Worm (Caenorhabditis elegans): Measurements from ENCODE around the gene srx-86.

srx-86 gene

DNA sequence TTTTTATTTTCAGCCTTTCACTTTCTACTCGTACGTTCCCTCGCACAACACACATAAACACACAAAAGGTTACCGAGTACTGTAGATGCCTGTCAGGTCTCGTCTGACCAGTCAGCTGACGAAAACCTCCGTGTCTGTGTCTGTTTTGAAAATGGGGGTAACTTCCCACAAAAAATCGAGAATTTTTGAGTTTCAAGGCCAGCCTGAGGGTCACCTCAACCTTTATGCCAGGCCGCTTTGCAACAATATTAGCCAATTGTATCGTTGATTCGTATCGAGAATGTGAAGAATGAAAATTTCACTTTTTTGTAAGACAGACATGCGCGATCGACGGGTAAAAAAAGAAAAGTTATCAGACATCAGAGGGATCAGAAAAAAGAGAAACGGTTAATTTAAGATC is 31.6 kb upstream of the srx-86 start (continued):
- peak in 2 of 3 experiments; percentile 22 to 36 for TF ChIP-seq dpl-1 (GFP tag; optimal IDR thresholded peaks at IDR 0.05)
- no peak for TF ChIP-seq hlh-4 (tag; optimal IDR thresholded peaks at IDR 0.05)
- TF ChIP-seq tbx-2 (tag; optimal IDR thresholded peaks at IDR 0.05): peak; percentile 35
- no peak for TF ChIP-seq hpl-2 (GFP tag; optimal IDR thresholded peaks at IDR 0.05)
- TF ChIP-seq mdl-1 (tag; optimal IDR thresholded peaks at IDR 0.05): peak in 1 of 2 experiments; percentile 69
- peak in 1 of 2 experiments; percentile 12 for TF ChIP-seq egl-27 (tag; optimal IDR thresholded peaks at IDR 0.05)
- TF ChIP-seq C16A3.4 (tag; optimal IDR thresholded peaks at IDR 0.05): peak; percentile 49
- peak; percentile 87 for TF ChIP-seq grh-1 (GFP tag; IDR thresholded peaks at IDR 0.05)
- peak; percentile 82 for TF ChIP-seq nhr-71 (tag; optimal IDR thresholded peaks at IDR 0.05)
- no peak for TF ChIP-seq ces-1 (GFP tag; optimal IDR thresholded peaks at IDR 0.05)
- no peak for TF ChIP-seq fkh-8 (tag; optimal IDR thresholded peaks at IDR 0.05)
- TF ChIP-seq ztf-4 (tag; optimal IDR thresholded peaks at IDR 0.05): no peak
- no peak for TF ChIP-seq lin-39 (tag; optimal IDR thresholded peaks at IDR 0.05)
- TF ChIP-seq aha-1 (tag; optimal IDR thresholded peaks at IDR 0.05): no peak
- no peak for TF ChIP-seq fkh-10 (GFP tag; optimal IDR thresholded peaks at IDR 0.05)
- peak; percentile 99 for TF ChIP-seq blmp-1 (tag; optimal IDR thresholded peaks at IDR 0.05)
- no peak for TF ChIP-seq pqm-1 (tag; optimal IDR thresholded peaks at IDR 0.05)
- TF ChIP-seq nhr-11 (tag; optimal IDR thresholded peaks at IDR 0.05): no peak
- TF ChIP-seq nhr-28 (tag; optimal IDR thresholded peaks at IDR 0.05): no peak
- no peak for TF ChIP-seq F16B12.6 (tag; optimal IDR thresholded peaks at IDR 0.05)
- TF ChIP-seq nhr-85 (tag): peak; percentile 100
- no peak for TF ChIP-seq snpc-4 (tag; optimal IDR thresholded peaks at IDR 0.05)
- 0 out of 2 replicates have a peak, but pooled peaks have one; percentile 23 for TF ChIP-seq mab-9 (GFP tag; IDR thresholded peaks at IDR 0.05)
- TF ChIP-seq vab-15 (tag; optimal IDR thresholded peaks at IDR 0.05): no peak
- TF ChIP-seq hlh-17 (GFP tag; optimal IDR thresholded peaks at IDR 0.05; ENCODE audit: borderline replicate concordance): no peak
- peak; percentile 94 for TF ChIP-seq lin-14 (GFP tag; optimal IDR thresholded peaks at IDR 0.05)
- no peak for TF ChIP-seq pag-3 (tag; optimal IDR thresholded peaks at IDR 0.05; ENCODE audit: borderline replicate concordance, insufficient read depth)
- no peak for TF ChIP-seq unc-98 (GFP tag; IDR thresholded peaks at IDR 0.05)

DNA sequence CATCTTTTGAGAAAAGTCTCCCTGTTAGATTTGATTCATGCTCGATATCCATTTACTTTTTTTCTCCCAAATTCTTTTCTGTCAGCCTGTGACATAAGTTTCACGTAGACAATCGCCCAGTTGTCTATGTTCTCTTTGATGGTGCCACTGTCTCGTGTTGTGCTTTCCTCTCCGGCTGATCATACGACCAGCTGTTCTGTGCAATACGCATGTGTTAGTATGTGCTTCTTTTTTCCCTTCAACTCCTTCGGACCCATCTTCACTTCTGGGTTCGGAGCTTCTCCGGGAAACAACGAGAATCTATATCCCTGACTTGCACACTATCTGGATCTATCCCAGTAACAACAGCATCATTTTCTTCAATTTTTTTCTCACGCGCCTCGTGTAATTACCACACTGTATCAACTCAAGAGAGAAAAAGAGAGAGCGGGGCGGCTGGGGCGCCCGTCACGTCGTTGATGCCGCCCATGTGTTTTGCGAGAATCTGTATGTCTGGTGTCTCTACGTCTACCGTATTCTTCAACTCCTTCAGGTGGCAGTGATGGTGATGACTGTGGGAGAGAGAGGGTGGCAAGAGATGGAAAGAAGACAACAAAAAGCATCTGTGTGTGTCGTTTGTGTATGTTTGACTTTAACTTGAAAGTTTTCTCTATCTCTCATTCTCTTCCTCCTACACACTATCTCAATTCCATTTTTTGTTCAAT is 30.8 kb upstream of the srx-86 start:
- TF ChIP-seq ceh-8 (GFP tag; optimal IDR thresholded peaks at IDR 0.05) (no peak), efl-3 (GFP tag; optimal IDR thresholded peaks at IDR 0.05) (no peak), ces-1 (GFP tag; optimal IDR thresholded peaks at IDR 0.05) (no peak), fkh-4 (tag; optimal IDR thresholded peaks at IDR 0.05; ENCODE audit: borderline replicate concordance) (peak; percentile 72), efl-1 (optimal IDR thresholded peaks at IDR 0.05) (peak; percentile 56 to 57), efl-1 (GFP tag; optimal IDR thresholded peaks at IDR 0.05 in 1 of 2) (peak; percentile 26 to 95), hlh-17 (GFP tag; optimal IDR thresholded peaks at IDR 0.05; ENCODE audit: borderline replicate concordance) (no peak), elt-2 (tag; optimal IDR thresholded peaks at IDR 0.05) (peak; percentile 74), unc-62 (GFP tag; optimal IDR thresholded peaks at IDR 0.05) (no peak), ceh-82 (tag; optimal IDR thresholded peaks at IDR 0.05) (peak in 1 of 3 experiments; percentile 50), C04F5.9 (tag; optimal IDR thresholded peaks at IDR 0.05) (peak; percentile 2), fkh-8 (tag; optimal IDR thresholded peaks at IDR 0.05) (no peak), nhr-237 (tag; optimal IDR thresholded peaks at IDR 0.05) (peak; percentile 35), nhr-20 (tag; optimal IDR thresholded peaks at IDR 0.05) (peak; percentile 97), unc-98 (GFP tag; IDR thresholded peaks at IDR 0.05) (no peak; the same call in 1 of the 2 replicates), nhr-19 (GFP tag; conservative IDR thresholded peaks at IDR 0.05) (peak; percentile 84), ceh-63 (GFP tag; optimal IDR thresholded peaks at IDR 0.05) (no peak), Y116A8C.19 (tag; optimal IDR thresholded peaks at IDR 0.05; ENCODE audit: borderline replicate concordance) (no peak), nhr-28 (tag; optimal IDR thresholded peaks at IDR 0.05) (no peak), ceh-88 (GFP tag; IDR thresholded peaks at IDR 0.05) (0 out of 2 replicates have a peak, but pooled peaks have one; percentile 23), unc-30 (tag; optimal IDR thresholded peaks at IDR 0.05) (no peak), mef-2 (tag; optimal IDR thresholded peaks at IDR 0.05) (peak; percentile 24), C34B4.2 (tag; optimal IDR thresholded peaks at IDR 0.05) (no peak), mab-9 (GFP tag; IDR thresholded peaks at IDR 0.05) (no peak), grh-1 (GFP tag; IDR thresholded peaks at IDR 0.05) (peak; percentile 77), sox-4 (tag; optimal IDR thresholded peaks at IDR 0.05) (no peak), zag-1 (tag; optimal IDR thresholded peaks at IDR 0.05) (no peak), sptf-1 (tag; optimal IDR thresholded peaks at IDR 0.05) (no peak), ceh-90 (tag; optimal IDR thresholded peaks at IDR 0.05) (no peak), egl-13 (tag; optimal IDR thresholded peaks at IDR 0.05) (no peak)

Measured in whole organism, L1 larva.